Fruit fly (Drosophila melanogaster): ENCODE results near the gene Rfx.

The Rfx gene

DNA sequence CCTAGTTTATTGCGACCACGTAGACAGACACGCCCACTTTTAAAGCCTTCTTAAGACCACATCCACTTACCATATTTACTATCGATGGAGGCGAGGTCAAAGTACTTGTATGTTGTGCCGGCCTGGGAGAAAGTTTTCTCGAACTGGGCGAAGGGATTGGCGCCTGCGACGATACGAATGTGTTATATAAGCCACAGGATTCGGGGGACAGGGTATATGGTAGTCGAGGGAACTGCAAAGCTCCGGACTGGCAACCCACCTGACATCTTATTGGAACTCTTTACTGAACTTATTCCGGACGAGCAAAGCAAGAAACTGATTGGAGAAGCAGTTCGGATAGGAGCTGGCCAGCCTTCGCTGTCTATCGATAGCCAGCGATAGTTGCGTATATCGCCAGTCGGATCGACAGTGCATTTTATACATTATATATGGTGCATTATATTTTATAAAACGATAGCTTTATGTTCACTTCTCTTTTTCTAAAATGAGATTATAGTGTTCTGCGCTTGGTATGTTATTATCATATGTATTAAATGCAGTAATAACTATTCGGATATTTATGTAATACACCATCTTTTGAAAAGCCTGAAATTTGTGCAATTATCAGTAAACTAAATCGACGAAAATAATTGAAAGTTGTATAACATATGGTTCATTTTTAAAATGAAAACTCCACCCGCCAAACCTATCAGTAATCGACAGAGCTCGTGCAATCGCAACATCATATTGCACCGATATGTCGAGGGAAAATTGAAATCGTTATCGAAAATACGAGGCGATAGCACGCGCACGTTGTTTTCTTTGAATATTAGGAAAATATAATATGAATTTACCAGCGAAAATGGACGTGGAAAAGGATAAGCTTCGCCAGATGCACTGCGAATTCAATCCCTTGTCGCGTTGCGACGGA is 34.9 kb upstream of the Rfx start, which contains the start of the genes Irp-1B and Rrp46:
Irp-1B (minus strand) TSS at position 320 of the 910 bp plus-strand sequence.
Rrp46 (plus strand) TSS at position 752 of the 910 bp plus-strand sequence.
- TF ChIP-seq OdsH (GFP tag; optimal IDR thresholded peaks at IDR 0.05) (peak; percentile 1), Sp1 (GFP tag; optimal IDR thresholded peaks at IDR 0.05) (peak; percentile 6), sv (GFP tag; optimal IDR thresholded peaks at IDR 0.05) (no peak), Myc (optimal IDR thresholded peaks at IDR 0.05) (peak; percentile 9), HLH106 (tag; optimal IDR thresholded peaks at IDR 0.05) (no peak), fru (GFP tag; optimal IDR thresholded peaks at IDR 0.05) (peak; percentile 3), psq (GFP tag; optimal IDR thresholded peaks at IDR 0.05) (peak; percentile 20), tai (GFP tag; optimal IDR thresholded peaks at IDR 0.05) (no peak), rgr (GFP tag; optimal IDR thresholded peaks at IDR 0.05) (peak; percentile 0), Hnf4 (GFP tag; optimal IDR thresholded peaks at IDR 0.05) (peak; percentile 18), Hr78 (GFP tag; optimal IDR thresholded peaks at IDR 0.05) (no peak), h (GFP tag; optimal IDR thresholded peaks at IDR 0.05) (peak; percentile 23), ey (GFP tag; optimal IDR thresholded peaks at IDR 0.05) (no peak)

- TF ChIP-seq Myc (optimal IDR thresholded peaks at IDR 0.05) (no peak), brk (GFP tag; optimal IDR thresholded peaks at IDR 0.05) (no peak), Abd-B (GFP tag; optimal IDR thresholded peaks at IDR 0.05) (no peak), Sp1 (GFP tag; optimal IDR thresholded peaks at IDR 0.05) (peak; percentile 83), lola (GFP tag; optimal IDR thresholded peaks at IDR 0.05) (no peak), Rel (GFP tag; optimal IDR thresholded peaks at IDR 0.05) (no peak), Rel (tag; optimal IDR thresholded peaks at IDR 0.05) (peak; percentile 75), dmrt93B (GFP tag; optimal IDR thresholded peaks at IDR 0.05) (no peak), usp (GFP tag; optimal IDR thresholded peaks at IDR 0.05) (no peak), CG32264 (GFP tag; optimal IDR thresholded peaks at IDR 0.05) (no peak), Hr78 (GFP tag; optimal IDR thresholded peaks at IDR 0.05) (no peak), sv (GFP tag; optimal IDR thresholded peaks at IDR 0.05) (no peak), foxo (GFP tag; optimal IDR thresholded peaks at IDR 0.05) (peak in 1 of 2 experiments; percentile 91), jim (GFP tag; optimal IDR thresholded peaks at IDR 0.05) (no peak), sage (GFP tag; optimal IDR thresholded peaks at IDR 0.05) (no peak), Hr83 (GFP tag; optimal IDR thresholded peaks at IDR 0.05; ENCODE audit: poor library complexity, severe bottlenecking) (no peak), rgr (GFP tag; optimal IDR thresholded peaks at IDR 0.05) (peak; percentile 75), br (GFP tag; optimal IDR thresholded peaks at IDR 0.05) (peak; percentile 68), fru (GFP tag; optimal IDR thresholded peaks at IDR 0.05) (no peak), ey (GFP tag; optimal IDR thresholded peaks at IDR 0.05) (peak; percentile 53), dsf (GFP tag; optimal IDR thresholded peaks at IDR 0.05; ENCODE audit: borderline replicate concordance) (no peak), HLH106 (tag; optimal IDR thresholded peaks at IDR 0.05) (peak; percentile 87), CrebA (GFP tag; optimal IDR thresholded peaks at IDR 0.05; ENCODE audit: borderline replicate concordance) (no peak), Hnf4 (GFP tag; optimal IDR thresholded peaks at IDR 0.05) (peak; percentile 60), tai (GFP tag; optimal IDR thresholded peaks at IDR 0.05) (no peak), Mio (GFP tag; optimal IDR thresholded peaks at IDR 0.05) (no peak), psq (GFP tag; optimal IDR thresholded peaks at IDR 0.05) (peak; percentile 33), CG9705 (GFP tag; optimal IDR thresholded peaks at IDR 0.05) (peak; percentile 53), Dif (GFP tag; optimal IDR thresholded peaks at IDR 0.05; ENCODE audit: partially characterized antibody) (no peak), woc (GFP tag; optimal IDR thresholded peaks at IDR 0.05) (no peak), h (GFP tag; optimal IDR thresholded peaks at IDR 0.05) (peak; percentile 94), pan (optimal IDR thresholded peaks at IDR 0.05) (no peak), Jra (GFP tag; optimal IDR thresholded peaks at IDR 0.05) (peak; percentile 3), Vsx2 (GFP tag; optimal IDR thresholded peaks at IDR 0.05; ENCODE audit: partially characterized antibody) (no peak), Dfd (GFP tag; optimal IDR thresholded peaks at IDR 0.05) (no peak), GATAd (GFP tag; optimal IDR thresholded peaks at IDR 0.05) (no peak), OdsH (GFP tag; optimal IDR thresholded peaks at IDR 0.05) (peak; percentile 59), dl (GFP tag; optimal IDR thresholded peaks at IDR 0.05; ENCODE audit: insufficient read depth in 1 of 2, partially characterized antibody in 2 of 2) (no peak), N (GFP tag; optimal IDR thresholded peaks at IDR 0.05) (no peak)
Observed at dm6 chr3R:10411752-10412549, 34.1 kb upstream of the Rfx start.

Measured in whole organism, wandering third instar larva.